Fruit fly (Drosophila melanogaster): ENCODE results near the gene Rlip.

Rlip gene

DNA sequence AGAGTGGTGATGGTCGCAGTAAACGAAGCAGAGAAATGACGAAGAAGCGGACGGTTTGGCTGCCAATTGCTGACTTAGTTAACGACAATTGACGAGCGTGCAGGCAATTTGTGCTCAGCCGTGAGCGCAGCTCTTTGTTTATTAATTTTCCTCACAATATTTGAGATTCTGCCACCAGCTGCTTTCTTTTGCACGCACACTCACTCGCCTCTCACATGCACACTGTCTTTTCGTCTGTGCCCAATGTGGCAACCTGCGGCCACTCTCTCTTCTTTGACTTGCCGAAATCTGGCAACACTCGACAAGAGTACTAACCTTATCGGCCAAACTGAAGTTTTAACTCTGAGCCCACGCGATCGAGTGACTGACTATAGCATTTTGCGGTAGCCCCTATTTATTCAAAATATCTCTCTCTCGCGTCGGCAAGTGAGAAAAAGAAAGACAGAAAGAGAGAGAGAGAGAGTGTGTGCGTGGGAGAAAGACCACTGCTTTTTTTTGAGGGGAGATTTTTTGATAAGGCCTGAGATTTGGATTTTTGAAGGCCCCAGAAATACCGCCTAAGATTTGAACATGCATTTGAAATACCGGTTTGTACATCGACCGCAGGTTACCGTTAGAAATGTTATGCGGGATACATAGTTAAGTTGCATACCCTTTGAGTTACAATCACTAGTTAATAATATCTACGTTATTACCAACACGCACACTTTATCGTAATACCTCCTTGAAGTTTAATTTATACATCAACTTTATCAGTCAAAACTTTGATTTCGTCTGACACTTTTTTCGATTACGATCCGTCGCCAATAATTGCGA, 43.2 kb downstream of the Rlip start, which contains the start of gene Mvl (continued):
- TF ChIP-seq CG14965 (GFP tag; optimal IDR thresholded peaks at IDR 0.05; ENCODE audit: borderline replicate concordance), result no peak
- no peak for TF ChIP-seq Atf3 (GFP tag; optimal IDR thresholded peaks at IDR 0.05)
- no peak for TF ChIP-seq bab2 (GFP tag; optimal IDR thresholded peaks at IDR 0.05)
- TF ChIP-seq oc (tag; optimal IDR thresholded peaks at IDR 0.05), result no peak
- TF ChIP-seq Mrtf (GFP tag; IDR thresholded peaks at IDR 0.05), result no peak
- peak; percentile 58 for TF ChIP-seq CG10543 (GFP tag; optimal IDR thresholded peaks at IDR 0.05)
- peak; percentile 24; the same call in 1 of the 3 replicates for TF ChIP-seq CG34224 (GFP tag; IDR thresholded peaks at IDR 0.05; ENCODE audit: partially characterized antibody)
- TF ChIP-seq CG4282 (GFP tag; optimal IDR thresholded peaks at IDR 0.05), result no peak
- peak; percentile 9 for TF ChIP-seq CG17359 (tag; optimal IDR thresholded peaks at IDR 0.05)
- TF ChIP-seq shn (GFP tag; optimal IDR thresholded peaks at IDR 0.05), result no peak
- TF ChIP-seq CG9609 (GFP tag; optimal IDR thresholded peaks at IDR 0.05), result no peak
- no peak for TF ChIP-seq run (tag; optimal IDR thresholded peaks at IDR 0.05)
- no peak for TF ChIP-seq CG11504 (tag; optimal IDR thresholded peaks at IDR 0.05)
- TF ChIP-seq C15 (GFP tag; IDR thresholded peaks at IDR 0.05), result no peak
- TF ChIP-seq CG17912 (GFP tag; optimal IDR thresholded peaks at IDR 0.05), result peak; percentile 23
- no peak for TF ChIP-seq Atf6 (GFP tag; IDR thresholded peaks at IDR 0.05)
- no peak for TF ChIP-seq CG17385 (GFP tag; optimal IDR thresholded peaks at IDR 0.05)
- TF ChIP-seq Ptx1 (GFP tag; IDR thresholded peaks at IDR 0.05), result no peak
- TF ChIP-seq CG12071 (GFP tag; optimal IDR thresholded peaks at IDR 0.05), result no peak
- TF ChIP-seq Hmr (GFP tag; optimal IDR thresholded peaks at IDR 0.05), result no peak
- peak; percentile 12 for TF ChIP-seq Nf-YC (tag; optimal IDR thresholded peaks at IDR 0.05)
- TF ChIP-seq hth (optimal IDR thresholded peaks at IDR 0.05), result no peak
- TF ChIP-seq esg (GFP tag; conservative IDR thresholded peaks at IDR 0.05), result no peak
- TF ChIP-seq CG18599 (GFP tag; optimal IDR thresholded peaks at IDR 0.05), result peak; percentile 37
- TF ChIP-seq tx (GFP tag; optimal IDR thresholded peaks at IDR 0.05), result peak; percentile 19
- peak; percentile 30 for TF ChIP-seq cwo (GFP tag; optimal IDR thresholded peaks at IDR 0.05)
- TF ChIP-seq z (GFP tag; IDR thresholded peaks at IDR 0.05), result peak; percentile 73
- TF ChIP-seq CG1647 (GFP tag; optimal IDR thresholded peaks at IDR 0.05), result no peak
- TF ChIP-seq CG4617 (GFP tag; optimal IDR thresholded peaks at IDR 0.05; ENCODE audit: borderline replicate concordance), result peak; percentile 62
- no peak for TF ChIP-seq Hsf (GFP tag; optimal IDR thresholded peaks at IDR 0.05)
- TF ChIP-seq CG12236 (GFP tag; optimal IDR thresholded peaks at IDR 0.05), result no peak
- TF ChIP-seq ken (GFP tag; IDR thresholded peaks at IDR 0.05), result no peak
- TF ChIP-seq lmd (GFP tag; IDR thresholded peaks at IDR 0.05), result no peak
- no peak for TF ChIP-seq Xbp1 (GFP tag; optimal IDR thresholded peaks at IDR 0.05)
- no peak for TF ChIP-seq Nf-YA (GFP tag; IDR thresholded peaks at IDR 0.05)
- TF ChIP-seq NC2β (GFP tag; optimal IDR thresholded peaks at IDR 0.05), result no peak
- TF ChIP-seq crp (GFP tag; optimal IDR thresholded peaks at IDR 0.05), result peak in 1 of 2 experiments; percentile 72
- no peak for TF ChIP-seq Hand (GFP tag; optimal IDR thresholded peaks at IDR 0.05)
- no peak; the same call in 2 of the 3 replicates for TF ChIP-seq HLH4C (GFP tag; IDR thresholded peaks at IDR 0.05; ENCODE audit: partially characterized antibody)
- no peak for TF ChIP-seq gsb-n (tag; optimal IDR thresholded peaks at IDR 0.05)
- no peak for TF ChIP-seq nau (GFP tag; optimal IDR thresholded peaks at IDR 0.05)
- TF ChIP-seq Fer1 (GFP tag; optimal IDR thresholded peaks at IDR 0.05), result peak; percentile 29
- peak; percentile 58 for TF ChIP-seq CG1603 (tag; optimal IDR thresholded peaks at IDR 0.05)
- no peak for TF ChIP-seq CG15696 (tag; optimal IDR thresholded peaks at IDR 0.05)
- no peak for TF ChIP-seq wdn (GFP tag; IDR thresholded peaks at IDR 0.05)
- TF ChIP-seq Ravus (GFP tag; IDR thresholded peaks at IDR 0.05), result no peak; the same call in 1 of the 2 replicates
- TF ChIP-seq CG7786 (GFP tag; optimal IDR thresholded peaks at IDR 0.05), result no peak
- peak; percentile 86 for TF ChIP-seq sr (GFP tag; IDR thresholded peaks at IDR 0.05)
- TF ChIP-seq Bteb2 (GFP tag; optimal IDR thresholded peaks at IDR 0.05), result no peak
